Worm (Caenorhabditis elegans) whole organism, midembryonic: ENCODE data around the gene K07F5.6.

Source experiments
- flt-1 ChIP-seq: fragments of 200-800 bp; sonication (Bioruptor generic); IDR thresholded peaks from 2 replicates; pipeline ENCODE4 v1.3.6; 2022; ENCODE audit warnings: missing genetic modification characterization, missing compliant biosample characterization
- med-1 ChIP-seq: sonication (generic microtip); optimal IDR thresholded peaks from 2 replicates; lab custom pipeline; 2017; ENCODE audit warnings: missing genetic modification characterization, mild to moderate bottlenecking, missing compliant biosample characterization, antibody characterized with exemption, missing genetic modification reagents; ENCODE audit not compliant: insufficient read depth

DNA sequence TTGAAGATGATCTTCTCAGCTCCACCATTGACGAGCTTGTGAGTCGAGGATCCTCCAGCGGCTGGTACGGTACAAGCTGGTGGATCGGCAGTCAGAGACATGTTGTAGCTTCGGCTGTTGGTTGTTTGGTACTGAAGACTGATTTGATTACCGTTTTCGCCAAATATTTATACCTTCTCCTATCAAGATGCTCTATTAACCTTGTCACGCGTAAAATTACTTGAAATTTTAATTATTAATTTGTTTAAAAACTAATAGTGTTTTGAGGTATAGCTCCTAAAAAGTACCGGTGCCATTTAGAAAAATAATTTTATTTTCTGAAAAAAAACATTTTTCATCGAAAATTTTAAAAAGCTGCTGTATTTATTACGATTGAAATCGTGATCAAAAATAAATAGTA lies 4.5 kb upstream of the K07F5.6 start, which contains the start of gene ssp-10:
- no peak for TF ChIP-seq flt-1 (GFP tag; lab: Robert Waterston, UW)
- no peak for TF ChIP-seq med-1 (GFP tag; lab: Kevin White, UChicago)
